Worm (Caenorhabditis elegans): ENCODE results near the gene pdi-2.

- TF ChIP-seq ces-1 (GFP tag; optimal IDR thresholded peaks at IDR 0.05), result no peak
- no peak for TF ChIP-seq jun-1 (tag; optimal IDR thresholded peaks at IDR 0.05)
- no peak for TF ChIP-seq tbx-2 (tag; optimal IDR thresholded peaks at IDR 0.05)
- no peak for TF ChIP-seq mep-1 (tag; optimal IDR thresholded peaks at IDR 0.05)
- TF ChIP-seq lsy-2 (tag; optimal IDR thresholded peaks at IDR 0.05), result no peak
- no peak for TF ChIP-seq skn-1 (tag; optimal IDR thresholded peaks at IDR 0.05)
- no peak for TF ChIP-seq blmp-1 (tag; optimal IDR thresholded peaks at IDR 0.05)
- TF ChIP-seq nhr-90 (tag; optimal IDR thresholded peaks at IDR 0.05; ENCODE audit: poor library complexity), result no peak
- TF ChIP-seq egl-13 (tag; optimal IDR thresholded peaks at IDR 0.05), result no peak
- no peak for TF ChIP-seq nhr-12 (tag; optimal IDR thresholded peaks at IDR 0.05)
- TF ChIP-seq ceh-82 (tag; optimal IDR thresholded peaks at IDR 0.05), result no peak
Measured at ce11 chrX:4544543-4544942, 20.6 kb downstream of the pdi-2 start, which contains the start of gene C07A12.2.
